Worm (Caenorhabditis elegans) whole organism, late embryonic: ENCODE results near the gene F59A6.4.

Experiments
- F13H6.1 ChIP-seq: sonication (generic microtip); optimal IDR thresholded peaks from 2 replicates; lab custom pipeline; 2016; ENCODE audit warnings: missing genetic modification characterization, missing compliant biosample characterization
- K09A11.1 ChIP-seq: sonication (generic microtip); optimal IDR thresholded peaks from 2 replicates; lab custom pipeline; 2017; ENCODE audit warnings: antibody characterized with exemption, mild to moderate bottlenecking, missing genetic modification characterization, missing compliant biosample characterization; ENCODE audit not compliant: insufficient read depth
- ahr-1 ChIP-seq: sonication (generic microtip); optimal IDR thresholded peaks from 2 replicates; lab custom pipeline; 2016; ENCODE audit warnings: missing genetic modification characterization, missing compliant biosample characterization
- ama-1 ChIP-seq: fragments of 150-350 bp; optimal IDR thresholded peaks from 2 replicates; lab custom pipeline; 2014
- ceh-2 ChIP-seq: sonication (generic microtip); optimal IDR thresholded peaks from 2 replicates; lab custom pipeline; 2016; ENCODE audit warnings: missing genotype, missing genetic modification characterization, missing compliant biosample characterization
- ceh-30 ChIP-seq: fragments of 150-350 bp; optimal IDR thresholded peaks from 2 replicates; lab custom pipeline; 2014; ENCODE audit warnings: missing biosample characterization, missing genetic modification characterization
- ceh-34 ChIP-seq: sonication (generic microtip); optimal IDR thresholded peaks from 2 replicates; lab custom pipeline; 2016; ENCODE audit warnings: mild to moderate bottlenecking, missing genetic modification characterization, missing compliant biosample characterization
- che-1 ChIP-seq: sonication (generic microtip); optimal IDR thresholded peaks from 2 replicates; lab custom pipeline; 2016; ENCODE audit warnings: mild to moderate bottlenecking, missing genetic modification characterization, missing compliant biosample characterization
- elt-2 ChIP-seq: sonication (generic microtip); optimal IDR thresholded peaks from 2 replicates; lab custom pipeline; 2016; ENCODE audit warnings: missing genetic modification reagents, missing genetic modification characterization, missing compliant biosample characterization
- elt-4 ChIP-seq: sonication (generic microtip); optimal IDR thresholded peaks from 2 replicates; lab custom pipeline; 2016; ENCODE audit warnings: missing genetic modification characterization, missing compliant biosample characterization
- ets-4 ChIP-seq: sonication (generic microtip); optimal IDR thresholded peaks from 2 replicates; lab custom pipeline; 2016; ENCODE audit warnings: missing genetic modification characterization, missing compliant biosample characterization
- eyg-1 ChIP-seq: sonication (generic microtip); optimal IDR thresholded peaks from 2 replicates; lab custom pipeline; 2016; ENCODE audit warnings: missing genotype, missing genetic modification characterization, missing compliant biosample characterization
- fax-1 ChIP-seq: sonication (generic microtip); optimal IDR thresholded peaks from 2 replicates; lab custom pipeline; 2016; ENCODE audit warnings: missing genotype, missing genetic modification characterization, missing compliant biosample characterization
- gmeb-2 ChIP-seq: sonication (generic microtip); optimal IDR thresholded peaks from 2 replicates; lab custom pipeline; 2016; ENCODE audit warnings: missing genetic modification characterization, inconsistent platforms, missing compliant biosample characterization
- hlh-6 ChIP-seq: sonication (generic microtip); optimal IDR thresholded peaks from 2 replicates; lab custom pipeline; 2016; ENCODE audit warnings: missing genotype, missing genetic modification characterization, missing compliant biosample characterization
- hlh-8 ChIP-seq: sonication (generic microtip); optimal IDR thresholded peaks from 2 replicates; lab custom pipeline; 2016; ENCODE audit warnings: missing genotype, missing genetic modification characterization, missing compliant biosample characterization
- nhr-232 ChIP-seq: sonication (generic microtip); optimal IDR thresholded peaks from 2 replicates; lab custom pipeline; 2016; ENCODE audit warnings: missing genetic modification characterization, missing compliant biosample characterization
- pat-9 ChIP-seq: fragments of 200-800 bp; sonication (Bioruptor generic); optimal IDR thresholded peaks from 2 replicates; lab custom pipeline; 2018; ENCODE audit warnings: mild to moderate bottlenecking, missing genetic modification characterization, moderate library complexity, missing compliant biosample characterization
- pax-1 ChIP-seq: fragments of 150-350 bp; optimal IDR thresholded peaks from 2 replicates; lab custom pipeline; 2014; ENCODE audit warnings: missing biosample characterization, missing genetic modification characterization
- pha-2 ChIP-seq: sonication (generic microtip); optimal IDR thresholded peaks from 2 replicates; lab custom pipeline; 2017; ENCODE audit warnings: mild to moderate bottlenecking, missing genetic modification characterization, missing compliant biosample characterization
- sox-2 ChIP-seq: fragments of 200-800 bp; sonication (Bioruptor generic); IDR thresholded peaks from 2 replicates; pipeline ENCODE4 v1.3.6; 2022; ENCODE audit warnings: missing genetic modification reagents, missing genetic modification characterization, missing compliant biosample characterization
- sox-4 ChIP-seq: sonication (generic microtip); optimal IDR thresholded peaks from 2 replicates; lab custom pipeline; 2017; ENCODE audit warnings: mild to moderate bottlenecking, missing genetic modification characterization, inconsistent platforms, missing compliant biosample characterization
- tbx-7 ChIP-seq: sonication (generic microtip); optimal IDR thresholded peaks from 2 replicates; lab custom pipeline; 2016; ENCODE audit warnings: missing genotype, missing genetic modification characterization, missing compliant biosample characterization
- ttx-3 ChIP-seq: sonication (generic microtip); optimal IDR thresholded peaks from 2 replicates; lab custom pipeline; 2016; ENCODE audit warnings: missing genetic modification reagents, missing genetic modification characterization, missing compliant biosample characterization
- unc-3 ChIP-seq, 2 experiments: fragments of 200-800 bp in 1 of 2; sonication (Bioruptor generic) in 1 of 2; sonication (generic microtip) in 1 of 2; conservative IDR thresholded peaks in 1 of 2; optimal IDR thresholded peaks in 1 of 2; 2 replicates each; pipeline versions ENCODE4 v1.3.6 to Lab custom; 2016 to 2022; ENCODE audit warnings: missing compliant biosample characterization in 2 of 2, missing genetic modification characterization in 2 of 2, missing genetic modification reagents in 1 of 2
- unc-42 ChIP-seq: sonication (generic microtip); optimal IDR thresholded peaks from 2 replicates; lab custom pipeline; 2016; ENCODE audit warnings: missing genotype, missing genetic modification characterization, missing compliant biosample characterization
- unc-55 ChIP-seq: sonication (generic microtip); optimal IDR thresholded peaks from 2 replicates; lab custom pipeline; 2017; ENCODE audit warnings: missing biosample characterization, missing genetic modification reagents, missing genetic modification characterization

The F59A6.4 gene

ce11 chrII:4967636-4968035 is 37.2 kb upstream of the F59A6.4 start:
- TF ChIP-seq elt-2 (tag; lab: Kevin White, UChicago) = peak; percentile 93
- no peak for TF ChIP-seq ets-4

ce11 chrII:4968863-4969262 is 36.0 kb upstream of the F59A6.4 start, which contains the start of gene shc-2:
shc-2 (plus strand) TSS chrII:4969163.
- TF ChIP-seq ceh-30 (no peak), unc-42 (tag; lab: Kevin White, UChicago) (no peak), unc-55 (GFP tag; lab: Kevin White, UChicago) (no peak), tbx-7 (tag; lab: Kevin White, UChicago) (no peak)

- TF ChIP-seq ceh-34 (tag; lab: Kevin White, UChicago) (peak; percentile 93), nhr-232 (tag; lab: Kevin White, UChicago) (no peak), ahr-1 (tag; lab: Kevin White, UChicago) (no peak)
These were observed 30.4 kb upstream of the F59A6.4 start for ce11 chrII:4974448-4974951.

ce11 chrII:4975311-4975710 is 29.6 kb upstream of the F59A6.4 start:
- peak; percentile 87 for TF ChIP-seq ceh-34 (tag; lab: Kevin White, UChicago)
- TF ChIP-seq che-1 (tag; lab: Kevin White, UChicago) = no peak

- TF ChIP-seq gmeb-2 (tag; lab: Kevin White, UChicago) (no peak), unc-3 (GFP tag; conservative IDR thresholded peaks at IDR 0.05; lab: Robert Waterston, UW) (no peak), unc-3 (tag; optimal IDR thresholded peaks at IDR 0.05; lab: Kevin White, UChicago) (no peak), elt-4 (tag; lab: Kevin White, UChicago) (no peak), ama-1 (lab: Kevin White, UChicago) (no peak)
These were observed 23.0 kb upstream of the F59A6.4 start for ce11 chrII:4981682-4982404.

ce11 chrII:4984151-4984550 is 20.7 kb upstream of the F59A6.4 start:
- TF ChIP-seq sox-4 (tag; lab: Kevin White, UChicago) (no peak), elt-2 (tag; lab: Kevin White, UChicago) (peak; percentile 96), ttx-3 (tag; lab: Kevin White, UChicago) (no peak)

- TF ChIP-seq unc-55 (GFP tag; lab: Kevin White, UChicago) (peak; percentile 63), elt-2 (tag; lab: Kevin White, UChicago) (peak; percentile 78), pax-1 (tag; lab: Kevin White, UChicago) (no peak), eyg-1 (tag; lab: Kevin White, UChicago) (no peak)
- TF ChIP-seq, all 69 proteins: peak for 2
These were observed 18.8 kb upstream of the F59A6.4 start for ce11 chrII:4985961-4986503.

ce11 chrII:4986664-4987063 is 18.2 kb upstream of the F59A6.4 start:
- TF ChIP-seq fax-1 (tag; lab: Kevin White, UChicago) = no peak
- TF ChIP-seq pat-9 = no peak
- no peak for TF ChIP-seq ceh-2
- TF ChIP-seq hlh-8 = no peak
- no peak for TF ChIP-seq F13H6.1 (tag; lab: Kevin White, UChicago)
- no peak for TF ChIP-seq tbx-7 (tag; lab: Kevin White, UChicago)
- TF ChIP-seq pha-2 = no peak
- no peak for TF ChIP-seq K09A11.1
- TF ChIP-seq sox-2 (GFP tag; lab: Robert Waterston, UW) = no peak
- no peak for TF ChIP-seq hlh-6
- no peak for TF ChIP-seq ttx-3 (tag; lab: Kevin White, UChicago)
- no peak for TF ChIP-seq che-1 (tag; lab: Kevin White, UChicago)
- TF ChIP-seq eyg-1 (tag; lab: Kevin White, UChicago) = no peak
